Worm (Caenorhabditis elegans) whole organism, L1 larva: ENCODE results near the gene scc-3.

Experiments
- C04F5.9 ChIP-seq: sonication (generic microtip); optimal IDR thresholded peaks from 2 replicates; lab custom pipeline; 2016; ENCODE audit warnings: missing genetic modification characterization, missing compliant biosample characterization
- C34B4.2 ChIP-seq: sonication (generic microtip); optimal IDR thresholded peaks from 2 replicates; lab custom pipeline; 2017; ENCODE audit warnings: mild to moderate bottlenecking, missing genetic modification characterization, missing compliant biosample characterization
- F16B12.6 ChIP-seq: fragments of 150-350 bp; optimal IDR thresholded peaks from 2 replicates; lab custom pipeline; 2014; ENCODE audit warnings: missing biosample characterization, missing genetic modification characterization
- Y116A8C.19 ChIP-seq: sonication (generic microtip); optimal IDR thresholded peaks from 2 replicates; lab custom pipeline; 2016; ENCODE audit warnings: missing compliant biosample characterization, missing genetic modification characterization, borderline replicate concordance
- aha-1 ChIP-seq: fragments of 150-350 bp; optimal IDR thresholded peaks from 2 replicates; lab custom pipeline; 2014; ENCODE audit warnings: missing biosample characterization, missing genetic modification characterization
- alr-1 ChIP-seq: fragments of 200-800 bp; sonication (Bioruptor generic); optimal IDR thresholded peaks from 2 replicates; lab custom pipeline; 2018; ENCODE audit warnings: borderline replicate concordance, mild to moderate bottlenecking, missing genetic modification characterization, missing compliant biosample characterization
- aly-2 ChIP-seq: fragments of 150-350 bp; optimal IDR thresholded peaks from 2 replicates; lab custom pipeline; 2014; ENCODE audit warnings: missing biosample characterization, missing genetic modification characterization
- ama-1 ChIP-seq: fragments of 150-350 bp; optimal IDR thresholded peaks from 2 replicates; lab custom pipeline; 2014
- ceh-63 ChIP-seq: fragments of 200-800 bp; sonication (Bioruptor generic); optimal IDR thresholded peaks from 2 replicates; lab custom pipeline; 2018; ENCODE audit warnings: mild to moderate bottlenecking, missing genetic modification characterization, missing compliant biosample characterization
- ceh-82 ChIP-seq, 3 experiments: fragments of 150-350 bp in 1 of 3; sonication (generic microtip) in 2 of 3; optimal IDR thresholded peaks; 2 replicates each; lab custom pipeline; 2014 to 2017; ENCODE audit warnings: missing biosample characterization in 3 of 3, missing genetic modification characterization in 3 of 3
- ceh-88 ChIP-seq: fragments of 200-800 bp; sonication (Bioruptor generic); IDR thresholded peaks from 2 replicates; pipeline ENCODE4 v1.3.6; 2022; ENCODE audit warnings: missing genetic modification characterization, missing compliant biosample characterization
- ceh-90 ChIP-seq: sonication (generic microtip); optimal IDR thresholded peaks from 2 replicates; lab custom pipeline; 2016; ENCODE audit warnings: missing genetic modification characterization, missing compliant biosample characterization
- ces-1 ChIP-seq: fragments of 150-350 bp; optimal IDR thresholded peaks from 2 replicates; lab custom pipeline; 2014; ENCODE audit warnings: missing biosample characterization, missing genetic modification reagents, missing genetic modification characterization
- efl-1 ChIP-seq, 4 experiments: fragments of 150-350 bp; optimal IDR thresholded peaks in 3 of 4; peaks in 1 of 4; 1 replicate in 1 of 4; 2 replicates in 3 of 4; lab custom pipeline; 2014; ENCODE audit warnings: missing biosample characterization in 2 of 4, missing genetic modification characterization in 2 of 4, missing genetic modification reagents in 2 of 4
- efl-3 ChIP-seq: fragments of 200-800 bp; sonication (Bioruptor generic); optimal IDR thresholded peaks from 2 replicates; lab custom pipeline; 2018; ENCODE audit warnings: mild to moderate bottlenecking, missing genetic modification characterization, missing compliant biosample characterization
- egl-13 ChIP-seq: sonication (generic microtip); optimal IDR thresholded peaks from 2 replicates; lab custom pipeline; 2016; ENCODE audit warnings: missing genotype, missing genetic modification reagents, missing genetic modification characterization, missing compliant biosample characterization
- elt-3 ChIP-seq, 6 experiments: fragments of 150-350 bp in 1 of 6; sonication (generic microtip); optimal IDR thresholded peaks; 2 replicates each; lab custom pipeline; 2017 to 2018; ENCODE audit warnings: missing biosample characterization in 6 of 6, missing genetic modification characterization in 6 of 6, inconsistent platforms in 1 of 6
- ets-5 ChIP-seq: fragments of 200-800 bp; sonication (Bioruptor generic); IDR thresholded peaks from 2 replicates; pipeline ENCODE4 v1.3.6; 2022; ENCODE audit warnings: missing genetic modification characterization, missing compliant biosample characterization
- fkh-10 ChIP-seq: sonication (generic microtip); optimal IDR thresholded peaks from 2 replicates; lab custom pipeline; 2017; ENCODE audit warnings: missing biosample characterization, missing genetic modification reagents, missing genetic modification characterization
- grh-1 ChIP-seq: fragments of 200-800 bp; sonication (Bioruptor generic); IDR thresholded peaks from 2 replicates; pipeline ENCODE4 v1.3.6; 2022; ENCODE audit warnings: missing genetic modification reagents, missing genetic modification characterization, missing compliant biosample characterization
- hlh-17 ChIP-seq: fragments of 200-800 bp; sonication (Bioruptor generic); optimal IDR thresholded peaks from 2 replicates; lab custom pipeline; 2018; ENCODE audit warnings: missing genetic modification characterization, mild to moderate bottlenecking, missing compliant biosample characterization, moderate library complexity, borderline replicate concordance
- hpl-2 ChIP-seq: fragments of 150-350 bp; optimal IDR thresholded peaks from 2 replicates; lab custom pipeline; 2014; ENCODE audit warnings: missing biosample characterization, missing genetic modification reagents, missing genetic modification characterization
- irx-1 ChIP-seq: sonication (generic microtip); optimal IDR thresholded peaks from 2 replicates; lab custom pipeline; 2016; ENCODE audit warnings: missing genetic modification characterization, missing compliant biosample characterization
- isw-1 ChIP-seq: fragments of 200-800 bp; sonication (Bioruptor generic); IDR thresholded peaks from 2 replicates; pipeline ENCODE4 v1.3.6; 2022; ENCODE audit warnings: missing genetic modification characterization, missing compliant biosample characterization
- jun-1 ChIP-seq: fragments of 150-350 bp; optimal IDR thresholded peaks from 2 replicates; lab custom pipeline; 2014; ENCODE audit warnings: missing biosample characterization, missing genetic modification reagents, missing genetic modification characterization
- lin-35 ChIP-seq, 2 experiments: fragments of 150-350 bp; optimal IDR thresholded peaks; 2 replicates each; lab custom pipeline; 2014; ENCODE audit warnings: missing biosample characterization in 2 of 2, missing genetic modification characterization in 2 of 2, missing genetic modification reagents in 2 of 2
- lsy-2 ChIP-seq, 2 experiments: fragments of 150-350 bp; optimal IDR thresholded peaks; 2 replicates each; lab custom pipeline; 2014; ENCODE audit warnings: missing biosample characterization in 2 of 2, missing genetic modification characterization in 2 of 2
- mab-9 ChIP-seq: fragments of 200-800 bp; sonication (Bioruptor generic); IDR thresholded peaks from 2 replicates; pipeline ENCODE4 v1.3.6; 2022; ENCODE audit warnings: missing genetic modification reagents, missing genetic modification characterization, missing compliant biosample characterization
- mdl-1 ChIP-seq, 2 experiments: fragments of 150-350 bp; optimal IDR thresholded peaks; 2 replicates each; lab custom pipeline; 2014 to 2017; ENCODE audit warnings: missing biosample characterization in 2 of 2, missing genetic modification characterization in 2 of 2, inconsistent platforms in 1 of 2
- mep-1 ChIP-seq: fragments of 150-350 bp; optimal IDR thresholded peaks from 2 replicates; lab custom pipeline; 2014; ENCODE audit warnings: missing biosample characterization, missing genetic modification characterization
- nhr-12 ChIP-seq: sonication (generic microtip); optimal IDR thresholded peaks from 2 replicates; lab custom pipeline; 2017; ENCODE audit warnings: missing biosample characterization, missing genetic modification characterization
- nhr-20 ChIP-seq: sonication (generic microtip); optimal IDR thresholded peaks from 2 replicates; lab custom pipeline; 2016; ENCODE audit warnings: mild to moderate bottlenecking, missing genetic modification characterization, missing compliant biosample characterization
- nhr-237 ChIP-seq: fragments of 150-350 bp; optimal IDR thresholded peaks from 2 replicates; lab custom pipeline; 2014; ENCODE audit warnings: missing biosample characterization, missing genetic modification characterization
- nhr-28 ChIP-seq: fragments of 150-350 bp; optimal IDR thresholded peaks from 2 replicates; lab custom pipeline; 2014; ENCODE audit warnings: missing biosample characterization, missing genetic modification characterization
- nhr-47 ChIP-seq: sonication (generic microtip); optimal IDR thresholded peaks from 2 replicates; lab custom pipeline; 2016; ENCODE audit warnings: mild to moderate bottlenecking, missing genetic modification characterization, moderate library complexity, missing compliant biosample characterization
- nhr-76 ChIP-seq: sonication (generic microtip); optimal IDR thresholded peaks from 2 replicates; lab custom pipeline; 2017; ENCODE audit warnings: missing biosample characterization, missing genetic modification characterization
- nhr-77 ChIP-seq: fragments of 150-350 bp; optimal IDR thresholded peaks from 2 replicates; lab custom pipeline; 2014; ENCODE audit warnings: missing biosample characterization, missing genetic modification characterization
- pag-3 ChIP-seq: sonication (generic microtip); optimal IDR thresholded peaks from 2 replicates; lab custom pipeline; 2017; ENCODE audit warnings: missing genetic modification characterization, mild to moderate bottlenecking, missing compliant biosample characterization, antibody characterized with exemption, borderline replicate concordance; ENCODE audit not compliant: insufficient read depth
- pax-3 ChIP-seq: fragments of 200-800 bp; sonication (Bioruptor generic); optimal IDR thresholded peaks from 2 replicates; lab custom pipeline; 2018; ENCODE audit warnings: mild to moderate bottlenecking, missing genetic modification characterization, moderate library complexity, missing compliant biosample characterization
- rnt-1 ChIP-seq: sonication (generic microtip); optimal IDR thresholded peaks from 2 replicates; lab custom pipeline; 2016; ENCODE audit warnings: mild to moderate bottlenecking, missing genetic modification characterization, moderate library complexity, missing compliant biosample characterization
- snpc-4 ChIP-seq: fragments of 150-350 bp; optimal IDR thresholded peaks from 2 replicates; lab custom pipeline; 2014; ENCODE audit warnings: missing biosample characterization, missing genetic modification characterization
- snu-23 ChIP-seq: sonication (generic microtip); optimal IDR thresholded peaks from 2 replicates; lab custom pipeline; 2016; ENCODE audit warnings: missing genetic modification characterization, missing compliant biosample characterization
- sox-4 ChIP-seq: sonication (generic microtip); optimal IDR thresholded peaks from 2 replicates; lab custom pipeline; 2016; ENCODE audit warnings: missing genetic modification characterization, missing compliant biosample characterization
- sptf-1 ChIP-seq: fragments of 150-350 bp; optimal IDR thresholded peaks from 2 replicates; lab custom pipeline; 2014; ENCODE audit warnings: missing biosample characterization, missing genetic modification characterization
- sup-37 ChIP-seq: fragments of 200-800 bp; sonication (Bioruptor generic); optimal IDR thresholded peaks from 2 replicates; lab custom pipeline; 2018; ENCODE audit warnings: mild to moderate bottlenecking, missing genetic modification characterization, missing compliant biosample characterization
- tbx-2 ChIP-seq: sonication (generic microtip); optimal IDR thresholded peaks from 2 replicates; lab custom pipeline; 2016; ENCODE audit warnings: missing genetic modification characterization, missing compliant biosample characterization
- unc-62 ChIP-seq: fragments of 150-350 bp; optimal IDR thresholded peaks from 2 replicates; lab custom pipeline; 2014; ENCODE audit warnings: missing biosample characterization, missing genetic modification reagents, missing genetic modification characterization
- unc-86 ChIP-seq: sonication (generic microtip); optimal IDR thresholded peaks from 2 replicates; lab custom pipeline; 2016; ENCODE audit warnings: missing genetic modification characterization, missing compliant biosample characterization
- vab-15 ChIP-seq: sonication (generic microtip); optimal IDR thresholded peaks from 2 replicates; lab custom pipeline; 2017; ENCODE audit warnings: missing genotype, mild to moderate bottlenecking, missing genetic modification characterization, missing compliant biosample characterization
- zip-4 ChIP-seq: fragments of 200-800 bp; sonication (Bioruptor generic); optimal IDR thresholded peaks from 2 replicates; lab custom pipeline; 2018; ENCODE audit warnings: mild to moderate bottlenecking, missing genetic modification characterization, moderate library complexity, missing compliant biosample characterization
- ztf-11 ChIP-seq, 2 experiments: sonication (generic microtip); optimal IDR thresholded peaks; 2 replicates each; lab custom pipeline; 2016 to 2017; ENCODE audit warnings: missing genetic modification characterization in 2 of 2, missing biosample characterization in 1 of 2, missing compliant biosample characterization in 1 of 2

The scc-3 gene

DNA sequence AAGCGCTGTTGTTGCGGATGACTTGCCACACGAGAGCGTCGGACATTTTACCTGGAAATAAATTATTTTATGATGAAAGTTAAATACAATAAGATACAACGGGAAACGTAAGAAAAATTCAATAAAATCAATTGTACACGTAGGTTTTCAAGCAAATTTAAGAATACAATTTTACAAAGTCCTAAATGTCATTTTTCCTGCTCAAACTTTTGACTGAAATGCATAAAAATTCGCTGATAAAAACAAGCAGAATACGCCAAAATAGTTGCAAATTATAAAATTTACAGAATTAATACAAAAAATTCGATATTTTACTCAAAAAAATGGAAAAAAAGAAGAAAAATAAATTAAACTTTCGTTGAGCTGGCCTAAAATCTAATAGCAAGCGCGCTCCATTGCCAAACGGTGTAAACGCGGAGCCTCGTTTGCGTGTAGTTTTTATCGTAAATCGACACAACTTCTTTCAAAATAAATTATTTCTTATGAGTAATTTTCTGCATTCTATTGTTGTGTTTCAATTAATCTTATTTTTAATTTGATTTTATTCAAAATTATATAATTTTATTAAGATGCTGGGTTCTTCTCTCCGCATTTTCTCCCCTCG lies 35.6 kb upstream of the scc-3 start, which contains the start of the genes rpl-28 and mrpl-49 (continued):
- TF ChIP-seq ceh-63 (GFP tag; lab: Kevin White, UChicago): no peak
- peak; percentile 93 for TF ChIP-seq snu-23 (GFP tag; lab: Kevin White, UChicago)
- peak; percentile 83 for TF ChIP-seq tbx-2
- TF ChIP-seq F16B12.6 (tag; lab: Kevin White, UChicago): peak; percentile 62
- no peak for TF ChIP-seq pag-3 (tag; lab: Kevin White, UChicago)
- no peak for TF ChIP-seq nhr-28 (tag; lab: Kevin White, UChicago)
- TF ChIP-seq zip-4: peak; percentile 1
- TF ChIP-seq sox-4: peak; percentile 21
- TF ChIP-seq ceh-90: peak; percentile 61
- no peak for TF ChIP-seq nhr-76 (tag; lab: Kevin White, UChicago)
- TF ChIP-seq lin-35 (GFP tag; optimal IDR thresholded peaks at IDR 0.05; lab: Kevin White, UChicago): peak; percentile 85 to 92
- TF ChIP-seq nhr-77: peak; percentile 82
- TF ChIP-seq ztf-11 (tag; optimal IDR thresholded peaks at IDR 0.05; lab: Kevin White, UChicago): peak in 1 of 2 experiments; percentile 41
- TF ChIP-seq hlh-17: no peak
- no peak for TF ChIP-seq C34B4.2 (tag; lab: Kevin White, UChicago)
- peak; percentile 72 for TF ChIP-seq grh-1 (GFP tag; lab: Robert Waterston, UW)
- TF ChIP-seq efl-3: no peak
- no peak for TF ChIP-seq sptf-1 (tag; lab: Kevin White, UChicago)
- peak; percentile 92 to 93 (median 93) for TF ChIP-seq ceh-82 (tag; optimal IDR thresholded peaks at IDR 0.05; lab: Kevin White, UChicago)
- TF ChIP-seq nhr-12 (tag; lab: Kevin White, UChicago): no peak
- TF ChIP-seq unc-86 (tag; lab: Kevin White, UChicago): peak; percentile 72
- TF ChIP-seq efl-1 (optimal IDR thresholded peaks at IDR 0.05; lab: Kevin White, UChicago): peak; percentile 86 to 87
- peak; percentile 84 to 98 for TF ChIP-seq efl-1 (GFP tag; optimal IDR thresholded peaks at IDR 0.05 in 1 of 2; lab: Kevin White, UChicago)
- TF ChIP-seq unc-62 (GFP tag; lab: Kevin White, UChicago): no peak
- peak; percentile 42 for TF ChIP-seq fkh-10 (GFP tag; lab: Kevin White, UChicago)
- TF ChIP-seq Y116A8C.19 (tag; lab: Kevin White, UChicago): no peak
- peak in 4 of 6 experiments; percentile 51 to 92 (median 70) for TF ChIP-seq elt-3 (tag; optimal IDR thresholded peaks at IDR 0.05; lab: Kevin White, UChicago)
- no peak for TF ChIP-seq sup-37
- peak; percentile 65 for TF ChIP-seq egl-13 (tag; lab: Kevin White, UChicago)
- TF ChIP-seq ces-1 (GFP tag; lab: Kevin White, UChicago): no peak
- peak; percentile 84 for TF ChIP-seq rnt-1 (tag; lab: Kevin White, UChicago)
- peak; percentile 61 for TF ChIP-seq C04F5.9
- no peak for TF ChIP-seq aha-1
- peak; percentile 42 for TF ChIP-seq aly-2 (tag; lab: Kevin White, UChicago)
- peak; percentile 97 for TF ChIP-seq mep-1 (tag; lab: Kevin White, UChicago)
- no peak for TF ChIP-seq vab-15 (tag; lab: Kevin White, UChicago)
- TF ChIP-seq lsy-2 (tag; optimal IDR thresholded peaks at IDR 0.05; lab: Kevin White, UChicago): peak; percentile 91 to 94
- TF ChIP-seq ets-5 (GFP tag; lab: Robert Waterston, UW): no peak
- peak; percentile 23 for TF ChIP-seq hpl-2 (GFP tag; lab: Kevin White, UChicago)
- peak; percentile 90 for TF ChIP-seq nhr-47
- TF ChIP-seq mdl-1 (tag; optimal IDR thresholded peaks at IDR 0.05; lab: Kevin White, UChicago): peak in 1 of 2 experiments; percentile 88
- peak; percentile 89 for TF ChIP-seq snpc-4 (tag; lab: Kevin White, UChicago)
- TF ChIP-seq ama-1 (lab: Kevin White, UChicago): no peak
- TF ChIP-seq ceh-88 (GFP tag; lab: Robert Waterston, UW): peak; percentile 61
- 0 out of 2 replicates have a peak, but pooled peaks have one; percentile 8 for TF ChIP-seq mab-9
- peak; percentile 87 for TF ChIP-seq isw-1
- peak; percentile 92 for TF ChIP-seq nhr-20 (tag; lab: Kevin White, UChicago)
- peak; percentile 76 for TF ChIP-seq irx-1 (tag; lab: Kevin White, UChicago)
- peak; percentile 1 for TF ChIP-seq alr-1 (tag; lab: Kevin White, UChicago)
- peak; percentile 71 for TF ChIP-seq jun-1 (tag; lab: Kevin White, UChicago)
- peak; percentile 65 for TF ChIP-seq nhr-237 (tag; lab: Kevin White, UChicago)
- TF ChIP-seq pax-3 (tag; lab: Kevin White, UChicago): peak; percentile 86
